Fruit fly (Drosophila melanogaster) whole organism, adult: ENCODE measurements around the gene CG32650.

Source experiments
- CG11617 ChIP-seq: fragments of 200-800 bp; sonication (Bioruptor generic); optimal IDR thresholded peaks from 2 replicates; lab custom pipeline; 2017; ENCODE audit warnings: mild to moderate bottlenecking, missing biosample characterization, missing genetic modification reagents, missing genetic modification characterization
- CG12768 ChIP-seq: fragments of 200-800 bp; sonication (Bioruptor generic); optimal IDR thresholded peaks from 2 replicates; lab custom pipeline; 2017; ENCODE audit warnings: missing biosample characterization, missing genetic modification characterization, mild to moderate bottlenecking, moderate library complexity, missing genetic modification reagents
- CG14711 ChIP-seq: fragments of 200-800 bp; sonication (Bioruptor generic); optimal IDR thresholded peaks from 2 replicates; lab custom pipeline; 2018; ENCODE audit warnings: missing biosample characterization, mild to moderate bottlenecking, missing genetic modification characterization, moderate library complexity
- CG1620 ChIP-seq: fragments of 200-800 bp; sonication (Bioruptor generic); optimal IDR thresholded peaks from 2 replicates; lab custom pipeline; 2016; ENCODE audit warnings: missing biosample characterization, missing genetic modification characterization
- CG33017 ChIP-seq: fragments of 200-800 bp; sonication (Bioruptor generic); optimal IDR thresholded peaks from 2 replicates; lab custom pipeline; 2018; ENCODE audit warnings: missing biosample characterization, mild to moderate bottlenecking, missing genetic modification characterization, moderate library complexity
- CG5204 ChIP-seq: fragments of 200-800 bp; sonication (Bioruptor generic); optimal IDR thresholded peaks from 2 replicates; lab custom pipeline; 2016; ENCODE audit warnings: missing biosample characterization, missing genetic modification characterization
- CG7045 ChIP-seq: fragments of 200-800 bp; sonication (Bioruptor generic); optimal IDR thresholded peaks from 2 replicates; lab custom pipeline; 2017; ENCODE audit warnings: missing biosample characterization, mild to moderate bottlenecking, missing genetic modification characterization
- CG7101 ChIP-seq: fragments of 200-800 bp; sonication (Bioruptor generic); optimal IDR thresholded peaks from 2 replicates; lab custom pipeline; 2018; ENCODE audit warnings: missing biosample characterization, mild to moderate bottlenecking, missing genetic modification characterization, moderate library complexity
- Clk ChIP-seq: fragments of 200-800 bp; sonication (Bioruptor generic); optimal IDR thresholded peaks from 2 replicates; lab custom pipeline; 2017; ENCODE audit warnings: missing biosample characterization, missing genetic modification characterization
- Crg-1 ChIP-seq: fragments of 200-800 bp; sonication (Bioruptor generic); optimal IDR thresholded peaks from 2 replicates; lab custom pipeline; 2016; ENCODE audit warnings: missing biosample characterization, missing genetic modification characterization
- Hr96 ChIP-seq: fragments of 200-800 bp; sonication (Bioruptor generic); optimal IDR thresholded peaks from 2 replicates; lab custom pipeline; 2016; ENCODE audit warnings: missing biosample characterization, missing genetic modification characterization
- Mnt ChIP-seq: fragments of 200-800 bp; sonication (Bioruptor generic); optimal IDR thresholded peaks from 2 replicates; lab custom pipeline; 2016; ENCODE audit warnings: missing biosample characterization, mild to moderate bottlenecking, missing genetic modification characterization
- bab1 ChIP-seq: fragments of 200-800 bp; sonication (Bioruptor generic); optimal IDR thresholded peaks from 3 replicates; lab custom pipeline; 2019; ENCODE audit warnings: missing biosample characterization, mild to moderate bottlenecking, missing genetic modification characterization, moderate library complexity
- cic ChIP-seq: fragments of 200-800 bp; sonication (Bioruptor generic); optimal IDR thresholded peaks from 2 replicates; lab custom pipeline; 2017; ENCODE audit warnings: missing biosample characterization, mild to moderate bottlenecking, missing genetic modification characterization, moderate library complexity
- cnc ChIP-seq, 2 experiments: fragments of >200 bp; optimal IDR thresholded peaks; 2 replicates each; lab custom pipeline; 2017
- kay ChIP-seq: fragments of 200-800 bp; sonication (Bioruptor generic); peaks from one replicate; lab custom pipeline; 2016; ENCODE audit warnings: missing biosample characterization, missing genetic modification characterization, borderline replicate concordance
- ovo ChIP-seq: fragments of 200-800 bp; sonication (Bioruptor generic); optimal IDR thresholded peaks from 2 replicates; lab custom pipeline; 2016; ENCODE audit warnings: missing biosample characterization, missing genetic modification characterization
- pad ChIP-seq: fragments of 200-800 bp; sonication (Bioruptor generic); optimal IDR thresholded peaks from 3 replicates; lab custom pipeline; 2017; ENCODE audit warnings: missing biosample characterization, missing genetic modification characterization, mild to moderate bottlenecking, moderate library complexity, missing genetic modification reagents
- tj ChIP-seq: fragments of 200-800 bp; sonication (Bioruptor generic); optimal IDR thresholded peaks from 3 replicates; lab custom pipeline; 2017; ENCODE audit warnings: missing biosample characterization, mild to moderate bottlenecking, missing genetic modification characterization, moderate library complexity
- toe ChIP-seq: fragments of 200-800 bp; sonication (Bioruptor generic); optimal IDR thresholded peaks from 2 replicates; lab custom pipeline; 2016; ENCODE audit warnings: missing biosample characterization, missing genetic modification characterization

CG32650 gene

dm6 chrX:12898569-12898968 lies at the start of gene CG32650:
TSS of gene CG32650 (minus strand) at chrX:12898669.
- no peak for TF ChIP-seq cnc (optimal IDR thresholded peaks at IDR 0.05; lab: Kevin White, UChicago)
- no peak for TF ChIP-seq CG12768 (GFP tag; lab: Kevin White, UChicago)
- no peak for TF ChIP-seq CG11617
- no peak for TF ChIP-seq CG1620 (GFP tag; lab: Kevin White, UChicago)
- no peak for TF ChIP-seq Hr96
- no peak for TF ChIP-seq ovo (GFP tag; lab: Kevin White, UChicago)
- TF ChIP-seq bab1 = no peak
- TF ChIP-seq pad (GFP tag; lab: Kevin White, UChicago) = no peak
- no peak for TF ChIP-seq CG7101 (tag; lab: Kevin White, UChicago)
- TF ChIP-seq Clk (GFP tag; lab: Kevin White, UChicago) = no peak
- TF ChIP-seq Crg-1 (GFP tag; lab: Kevin White, UChicago) = no peak
- TF ChIP-seq Mnt (GFP tag; lab: Kevin White, UChicago) = no peak
- no peak for TF ChIP-seq toe
- TF ChIP-seq cic = no peak
- no peak for TF ChIP-seq CG33017

- TF ChIP-seq kay (GFP tag; lab: Kevin White, UChicago) = no peak
- no peak for TF ChIP-seq CG7101 (tag; lab: Kevin White, UChicago)
- TF ChIP-seq Crg-1 (GFP tag; lab: Kevin White, UChicago) = no peak
- TF ChIP-seq toe = no peak
- no peak for TF ChIP-seq bab1
- TF ChIP-seq CG12768 (GFP tag; lab: Kevin White, UChicago) = no peak
- no peak for TF ChIP-seq CG11617
- no peak for TF ChIP-seq ovo (GFP tag; lab: Kevin White, UChicago)
These were observed 49.2 kb upstream of the CG32650 start for dm6 chrX:12947670-12948069.

- TF ChIP-seq CG1620 (GFP tag; lab: Kevin White, UChicago) (no peak), cic (no peak)
These were observed 41.9 kb upstream of the CG32650 start for dm6 chrX:12940396-12940795.

- no peak for TF ChIP-seq Hr96
- no peak for TF ChIP-seq bab1
- TF ChIP-seq Clk (GFP tag; lab: Kevin White, UChicago) = no peak
These were observed 41.5 kb upstream of the CG32650 start for dm6 chrX:12939951-12940350.

- TF ChIP-seq toe (no peak), pad (GFP tag; lab: Kevin White, UChicago) (no peak)
These were observed 40.6 kb upstream of the CG32650 start for dm6 chrX:12939021-12939420.

- no peak for TF ChIP-seq CG5204 (GFP tag; lab: Kevin White, UChicago)
- TF ChIP-seq cnc (optimal IDR thresholded peaks at IDR 0.05; lab: Kevin White, UChicago) = no peak
- no peak for TF ChIP-seq Hr96
- TF ChIP-seq CG7045 (GFP tag; lab: Kevin White, UChicago) = no peak
- no peak for TF ChIP-seq ovo (GFP tag; lab: Kevin White, UChicago)
- TF ChIP-seq tj (GFP tag; lab: Kevin White, UChicago) = no peak
- TF ChIP-seq CG12768 (GFP tag; lab: Kevin White, UChicago) = no peak
- TF ChIP-seq CG33017 = peak; percentile 14
- no peak for TF ChIP-seq Clk (GFP tag; lab: Kevin White, UChicago)
- TF ChIP-seq Crg-1 (GFP tag; lab: Kevin White, UChicago) = no peak
- no peak for TF ChIP-seq CG11617
- no peak for TF ChIP-seq bab1
- TF ChIP-seq Mnt (GFP tag; lab: Kevin White, UChicago) = no peak
- peak; percentile 44 for TF ChIP-seq CG7101 (tag; lab: Kevin White, UChicago)
- TF ChIP-seq CG1620 (GFP tag; lab: Kevin White, UChicago) = no peak
- TF ChIP-seq cic = no peak
- peak; percentile 35 for TF ChIP-seq kay (GFP tag; lab: Kevin White, UChicago)
- TF ChIP-seq toe = no peak
- peak; percentile 13 for TF ChIP-seq CG14711 (tag; lab: Kevin White, UChicago)
- no peak for TF ChIP-seq pad (GFP tag; lab: Kevin White, UChicago)
These were observed 39.5 kb upstream of the CG32650 start for dm6 chrX:12937825-12938520.

dm6 chrX:12929817-12930216 lies 31.3 kb upstream of the CG32650 start:
- no peak for TF ChIP-seq CG14711 (tag; lab: Kevin White, UChicago)
- peak; percentile 32 for TF ChIP-seq pad (GFP tag; lab: Kevin White, UChicago)

- TF ChIP-seq cnc (optimal IDR thresholded peaks at IDR 0.05; lab: Kevin White, UChicago) = no peak
These were observed 29.1 kb upstream of the CG32650 start for dm6 chrX:12927612-12928011.
